Fruit fly (Drosophila melanogaster) whole organism, embryonic: ENCODE data around the gene sno.

Experiments used
- Asciz ChIP-seq: fragments of 200-800 bp; sonication (Bioruptor generic); optimal IDR thresholded peaks from 2 replicates; lab custom pipeline; 2017; ENCODE audit warnings: missing biosample characterization, mild to moderate bottlenecking, missing genetic modification characterization, missing genetic modification reagents
- CG10431 ChIP-seq: fragments of 200-800 bp; sonication (Bioruptor generic); optimal IDR thresholded peaks from 3 replicates; lab custom pipeline; 2018; ENCODE audit warnings: missing biosample characterization, mild to moderate bottlenecking, missing genetic modification characterization
- CG10979 ChIP-seq: fragments of 200-800 bp; sonication (Bioruptor generic); optimal IDR thresholded peaks from 2 replicates; lab custom pipeline; 2018; ENCODE audit warnings: missing biosample characterization, mild to moderate bottlenecking, missing genetic modification characterization, moderate library complexity
- CG11504 ChIP-seq: fragments of 200-800 bp; sonication (Bioruptor generic); optimal IDR thresholded peaks from 3 replicates; lab custom pipeline; 2019; ENCODE audit warnings: missing biosample characterization, mild to moderate bottlenecking, missing genetic modification characterization, moderate library complexity
- CG14667 ChIP-seq: fragments of 200-800 bp; sonication (Bioruptor generic); IDR thresholded peaks from 2 replicates; pipeline ENCODE4 v1.3.6; 2022; ENCODE audit warnings: missing biosample characterization, missing genetic modification characterization
- CG15073 ChIP-seq: fragments of 200-800 bp; sonication (Bioruptor generic); optimal IDR thresholded peaks from 2 replicates; lab custom pipeline; 2016; ENCODE audit warnings: missing biosample characterization, missing genetic modification characterization
- CG15269 ChIP-seq: fragments of 200-800 bp; sonication (Bioruptor generic); optimal IDR thresholded peaks from 2 replicates; lab custom pipeline; 2018; ENCODE audit warnings: missing biosample characterization, mild to moderate bottlenecking, missing genetic modification characterization, moderate library complexity
- CG16863 ChIP-seq: fragments of 200-800 bp; sonication (Bioruptor generic); optimal IDR thresholded peaks from 3 replicates; lab custom pipeline; 2016; ENCODE audit warnings: missing biosample characterization, missing genetic modification characterization
- CG18011 ChIP-seq: fragments of 200-800 bp; sonication (Bioruptor generic); optimal IDR thresholded peaks from 2 replicates; lab custom pipeline; 2017; ENCODE audit warnings: missing biosample characterization, missing genetic modification characterization, mild to moderate bottlenecking, moderate library complexity, missing genotype
- CG18262 ChIP-seq: fragments of 200-800 bp; optimal IDR thresholded peaks from 3 replicates; lab custom pipeline; 2019; ENCODE audit warnings: missing biosample characterization, mild to moderate bottlenecking, missing genetic modification characterization, moderate library complexity
- CG30020 ChIP-seq: fragments of 200-800 bp; optimal IDR thresholded peaks from 2 replicates; lab custom pipeline; 2019; ENCODE audit warnings: missing biosample characterization, mild to moderate bottlenecking, missing genetic modification characterization, moderate library complexity
- CG6791 ChIP-seq: fragments of 200-800 bp; sonication (Bioruptor generic); IDR thresholded peaks from 3 replicates; pipeline ENCODE4 v1.3.6; 2022; ENCODE audit warnings: missing biosample characterization, missing genetic modification characterization; ENCODE audit not compliant: partially characterized antibody
- CG7745 ChIP-seq: fragments of 200-800 bp; sonication (Bioruptor generic); optimal IDR thresholded peaks from 2 replicates; lab custom pipeline; 2018; ENCODE audit warnings: missing biosample characterization, mild to moderate bottlenecking, missing genetic modification characterization, moderate library complexity
- CG7839 ChIP-seq: fragments of 200-800 bp; sonication (Bioruptor generic); optimal IDR thresholded peaks from 3 replicates; lab custom pipeline; 2018; ENCODE audit warnings: missing biosample characterization, mild to moderate bottlenecking, missing genetic modification characterization, moderate library complexity
- CG7963 ChIP-seq: fragments of 200-800 bp; sonication (Bioruptor generic); IDR thresholded peaks from 3 replicates; pipeline ENCODE4 v1.3.6; 2022; ENCODE audit warnings: missing biosample characterization, missing genetic modification characterization; ENCODE audit not compliant: partially characterized antibody
- CG8388 ChIP-seq: fragments of 200-800 bp; sonication (Bioruptor generic); optimal IDR thresholded peaks from 2 replicates; lab custom pipeline; 2019; ENCODE audit warnings: missing biosample characterization, mild to moderate bottlenecking, missing genetic modification characterization, moderate library complexity
- CG8924 ChIP-seq: fragments of 200-800 bp; optimal IDR thresholded peaks from 3 replicates; lab custom pipeline; 2019; ENCODE audit warnings: missing biosample characterization, mild to moderate bottlenecking, missing genetic modification characterization, moderate library complexity
- CG9727 ChIP-seq: fragments of 200-800 bp; sonication (Bioruptor generic); optimal IDR thresholded peaks from 3 replicates; lab custom pipeline; 2017; ENCODE audit warnings: missing biosample characterization, mild to moderate bottlenecking, missing genetic modification characterization
- CoRest ChIP-seq: fragments of 200-800 bp; sonication (Bioruptor generic); optimal IDR thresholded peaks from 3 replicates; lab custom pipeline; 2018; ENCODE audit warnings: missing biosample characterization, mild to moderate bottlenecking, missing genetic modification characterization, moderate library complexity
- E2f1 ChIP-seq: fragments of 200-800 bp; sonication (Bioruptor generic); IDR thresholded peaks from 2 replicates; pipeline ENCODE4 v1.3.6; 2022; ENCODE audit warnings: missing biosample characterization, missing genetic modification characterization
- E2f2 ChIP-seq: fragments of 200-800 bp; sonication (Bioruptor generic); IDR thresholded peaks from 2 replicates; pipeline ENCODE4 v1.3.6; 2022; ENCODE audit warnings: missing biosample characterization, missing genetic modification characterization
- HHEX ChIP-seq: fragments of 200-800 bp; sonication (Bioruptor generic); optimal IDR thresholded peaks from 3 replicates; lab custom pipeline; 2017; ENCODE audit warnings: missing biosample characterization, mild to moderate bottlenecking, missing genetic modification characterization, missing genetic modification reagents
- HLH3B ChIP-seq: fragments of 200-800 bp; sonication (Bioruptor generic); IDR thresholded peaks from 2 replicates; pipeline ENCODE4 v1.3.6; 2022; ENCODE audit warnings: missing biosample characterization, missing genetic modification characterization
- Lim3 ChIP-seq: fragments of 200-800 bp; sonication (Bioruptor generic); IDR thresholded peaks from 2 replicates; pipeline ENCODE4 v1.3.6; 2022; ENCODE audit warnings: missing biosample characterization, missing genetic modification characterization
- NK7.1 ChIP-seq: fragments of 200-800 bp; sonication (Bioruptor generic); optimal IDR thresholded peaks from 3 replicates; lab custom pipeline; 2016; ENCODE audit warnings: missing biosample characterization, missing genetic modification characterization
- Scr ChIP-seq: fragments of 200-800 bp; sonication (Bioruptor generic); IDR thresholded peaks from 2 replicates; pipeline ENCODE4 v1.3.6; 2022; ENCODE audit warnings: missing biosample characterization, missing genetic modification characterization; ENCODE audit not compliant: partially characterized antibody
- Sox100B ChIP-seq: fragments of 200-800 bp; sonication (Bioruptor generic); optimal IDR thresholded peaks from 3 replicates; lab custom pipeline; 2018; ENCODE audit warnings: missing biosample characterization, mild to moderate bottlenecking, missing genetic modification characterization
- ara ChIP-seq: fragments of 200-800 bp; sonication (Bioruptor generic); IDR thresholded peaks from 2 replicates; pipeline ENCODE4 v1.3.6; 2022; ENCODE audit warnings: missing biosample characterization, missing genetic modification characterization
- bcd ChIP-seq: fragments of 200-800 bp; sonication (Bioruptor generic); optimal IDR thresholded peaks from 2 replicates; lab custom pipeline; 2017; ENCODE audit warnings: missing biosample characterization, mild to moderate bottlenecking, missing genetic modification characterization
- br ChIP-seq: fragments of >200 bp; optimal IDR thresholded peaks from 2 replicates; lab custom pipeline; 2017
- bsh ChIP-seq, 2 experiments: fragments of 200-800 bp; sonication (Bioruptor generic); optimal IDR thresholded peaks; 2 replicates each; lab custom pipeline; 2017 to 2018; ENCODE audit warnings: mild to moderate bottlenecking in 2 of 2, missing biosample characterization in 2 of 2, missing genetic modification characterization in 2 of 2, moderate library complexity in 1 of 2
- cg ChIP-seq: fragments of 200-800 bp; sonication (Bioruptor generic); optimal IDR thresholded peaks from 3 replicates; lab custom pipeline; 2019; ENCODE audit warnings: missing biosample characterization, mild to moderate bottlenecking, missing genetic modification characterization, moderate library complexity
- chinmo ChIP-seq: fragments of 200-800 bp; sonication (Bioruptor generic); IDR thresholded peaks from 4 replicates; pipeline ENCODE4 v1.3.6; 2022; ENCODE audit warnings: missing biosample characterization, missing genetic modification characterization; ENCODE audit not compliant: partially characterized antibody
- crp ChIP-seq, 2 experiments: fragments of 200-800 bp; sonication (Bioruptor generic); optimal IDR thresholded peaks; 2 replicates in 1 of 2; 3 replicates in 1 of 2; lab custom pipeline; 2017; ENCODE audit warnings: missing biosample characterization in 2 of 2, missing genetic modification characterization in 2 of 2, mild to moderate bottlenecking in 1 of 2, moderate library complexity in 1 of 2
- cwo ChIP-seq: fragments of 200-800 bp; sonication (Bioruptor generic); optimal IDR thresholded peaks from 3 replicates; lab custom pipeline; 2017; ENCODE audit warnings: missing biosample characterization, missing genetic modification characterization, mild to moderate bottlenecking, moderate library complexity, missing genetic modification reagents
- dm ChIP-seq: fragments of 200-800 bp; sonication (Bioruptor generic); optimal IDR thresholded peaks from 3 replicates; lab custom pipeline; 2016; ENCODE audit warnings: missing biosample characterization, missing genetic modification characterization
- dmrt11E ChIP-seq: fragments of 200-800 bp; sonication (Bioruptor generic); optimal IDR thresholded peaks from 3 replicates; lab custom pipeline; 2018; ENCODE audit warnings: missing biosample characterization, mild to moderate bottlenecking, missing genetic modification characterization, moderate library complexity
- dmrt99B ChIP-seq: fragments of 200-800 bp; sonication (Bioruptor generic); optimal IDR thresholded peaks from 2 replicates; lab custom pipeline; 2018; ENCODE audit warnings: missing biosample characterization, mild to moderate bottlenecking, missing genetic modification characterization, moderate library complexity
- eve ChIP-seq, 2 experiments: fragments of >200 bp; optimal IDR thresholded peaks; 2 replicates each; lab custom pipeline; 2017; ENCODE audit warnings: missing biosample characterization in 2 of 2, missing genetic modification characterization in 2 of 2
- fd64A ChIP-seq: fragments of 200-800 bp; sonication (Bioruptor generic); optimal IDR thresholded peaks from 3 replicates; lab custom pipeline; 2018; ENCODE audit warnings: missing biosample characterization, mild to moderate bottlenecking, missing genetic modification characterization
- gcm ChIP-seq: fragments of 200-800 bp; sonication (Bioruptor generic); optimal IDR thresholded peaks from 2 replicates; lab custom pipeline; 2019; ENCODE audit warnings: missing biosample characterization, mild to moderate bottlenecking, missing genetic modification characterization, moderate library complexity
- lbe ChIP-seq: fragments of 200-800 bp; sonication (Bioruptor generic); optimal IDR thresholded peaks from 2 replicates; lab custom pipeline; 2016; ENCODE audit warnings: missing biosample characterization, mild to moderate bottlenecking, missing genetic modification characterization
- lola ChIP-seq, 3 experiments: fragments of >200 bp in 2 of 3; fragments of 200-800 bp in 1 of 3; sonication (Bioruptor generic) in 1 of 3; optimal IDR thresholded peaks; 2 replicates each; lab custom pipeline; 2017 to 2019; ENCODE audit warnings: missing biosample characterization in 3 of 3, missing genetic modification characterization in 3 of 3, mild to moderate bottlenecking in 1 of 3, moderate library complexity in 1 of 3
- lov ChIP-seq, 2 experiments: fragments of 200-800 bp in 1 of 2; fragments of >200 bp in 1 of 2; sonication (Bioruptor generic) in 1 of 2; IDR thresholded peaks in 1 of 2; optimal IDR thresholded peaks in 1 of 2; 2 replicates in 1 of 2; 3 replicates in 1 of 2; pipeline versions ENCODE4 v1.3.6 to Lab custom; 2017 to 2022; ENCODE audit warnings: missing biosample characterization in 1 of 2, missing genetic modification characterization in 1 of 2
- otp ChIP-seq: fragments of 200-800 bp; sonication (Bioruptor generic); IDR thresholded peaks from 3 replicates; pipeline ENCODE4, ENCODE4 v1.3.6; 2022; ENCODE audit warnings: missing biosample characterization, missing genetic modification characterization
- rib ChIP-seq: fragments of 200-800 bp; sonication (Bioruptor generic); IDR thresholded peaks from 2 replicates; pipeline ENCODE4 v1.3.6; 2022; ENCODE audit warnings: missing biosample characterization, missing genetic modification characterization
- stc ChIP-seq: fragments of 200-800 bp; sonication (Bioruptor generic); IDR thresholded peaks from 2 replicates; pipeline ENCODE4 v1.3.6; 2022; ENCODE audit warnings: missing biosample characterization, missing genetic modification characterization
- trh ChIP-seq: fragments of 200-800 bp; sonication (Bioruptor generic); optimal IDR thresholded peaks from 2 replicates; lab custom pipeline; 2016; ENCODE audit warnings: missing biosample characterization, missing genetic modification characterization
- wdn ChIP-seq: fragments of 200-800 bp; sonication (Bioruptor generic); IDR thresholded peaks from 2 replicates; pipeline ENCODE4 v1.3.6; 2022; ENCODE audit warnings: missing biosample characterization, missing genetic modification characterization
- wor ChIP-seq: fragments of 200-800 bp; sonication (Bioruptor generic); IDR thresholded peaks from 2 replicates; pipeline ENCODE4 v1.3.6; 2022; ENCODE audit warnings: missing biosample characterization, missing genetic modification characterization

sno gene

DNA sequence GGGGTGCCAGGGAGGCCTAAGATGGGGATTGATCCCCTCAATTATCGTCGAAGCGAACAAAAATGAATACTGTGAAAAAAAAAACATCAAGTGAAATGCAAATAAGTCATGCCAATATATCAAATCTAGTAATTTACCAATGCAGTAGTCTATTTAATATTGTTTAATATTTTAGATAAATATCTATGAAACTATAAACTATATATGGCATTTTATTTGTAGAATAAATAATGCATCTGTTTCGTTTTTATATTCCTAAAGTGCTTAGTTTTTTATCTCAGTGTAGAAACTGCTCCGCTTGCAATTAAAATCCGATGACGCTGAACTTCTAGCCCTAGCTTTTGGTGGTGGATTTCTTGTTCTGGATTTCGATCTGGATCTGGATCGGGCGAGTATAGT, 16.7 kb upstream of the sno start (continued):
- TF ChIP-seq CG14667: no peak
- TF ChIP-seq bsh (GFP tag; optimal IDR thresholded peaks at IDR 0.05; lab: Kevin White, UChicago): peak in 1 of 2 experiments; percentile 60
- TF ChIP-seq Lim3: no peak
- no peak for TF ChIP-seq crp (GFP tag; optimal IDR thresholded peaks at IDR 0.05; lab: Kevin White, UChicago)
- TF ChIP-seq HHEX: no peak
- no peak for TF ChIP-seq stc (GFP tag; lab: Robert Waterston, UW)
- TF ChIP-seq dmrt11E (tag; lab: Kevin White, UChicago): peak; percentile 56
- TF ChIP-seq gcm: no peak
- no peak for TF ChIP-seq trh (GFP tag; lab: Kevin White, UChicago)
- TF ChIP-seq CG8924 (tag; lab: Kevin White, UChicago): no peak
- peak; percentile 12 for TF ChIP-seq CG7839
- no peak for TF ChIP-seq chinmo
- no peak for TF ChIP-seq E2f1 (GFP tag; lab: Robert Waterston, UW)
- TF ChIP-seq lbe: no peak
- TF ChIP-seq ara (GFP tag; lab: Robert Waterston, UW): no peak
- TF ChIP-seq NK7.1 (GFP tag; lab: Kevin White, UChicago): no peak
- no peak for TF ChIP-seq E2f2 (GFP tag; lab: Robert Waterston, UW)
- TF ChIP-seq otp: no peak
- no peak for TF ChIP-seq dm
- no peak for TF ChIP-seq wor (GFP tag; lab: Robert Waterston, UW)
- peak; percentile 24 for TF ChIP-seq CG8388 (GFP tag; lab: Kevin White, UChicago)
- TF ChIP-seq CG30020 (tag; lab: Kevin White, UChicago): no peak
- TF ChIP-seq fd64A (GFP tag; lab: Kevin White, UChicago): no peak
- no peak for TF ChIP-seq wdn (GFP tag; lab: Robert Waterston, UW)
- peak; percentile 4 for TF ChIP-seq Sox100B (GFP tag; lab: Kevin White, UChicago)
- no peak for TF ChIP-seq CG18011
- TF ChIP-seq HLH3B (GFP tag; lab: Robert Waterston, UW): no peak
- TF ChIP-seq dmrt99B (tag; lab: Kevin White, UChicago): peak; percentile 10
- TF ChIP-seq CG10979: peak; percentile 51
- no peak for TF ChIP-seq CG6791 (GFP tag; lab: Robert Waterston, UW)
- no peak for TF ChIP-seq bcd (GFP tag; lab: Kevin White, UChicago)
- TF ChIP-seq lov (optimal IDR thresholded peaks at IDR 0.05; lab: Kevin White, UChicago): no peak
- TF ChIP-seq lov (GFP tag; IDR thresholded peaks at IDR 0.05; lab: Robert Waterston, UW): no peak
- TF ChIP-seq cwo: no peak
- peak in 1 of 2 experiments; percentile 34 for TF ChIP-seq eve (GFP tag; optimal IDR thresholded peaks at IDR 0.05; lab: Kevin White, UChicago)
- TF ChIP-seq br (lab: Kevin White, UChicago): no peak
- no peak for TF ChIP-seq CG9727 (GFP tag; lab: Kevin White, UChicago)
- TF ChIP-seq rib (GFP tag; lab: Robert Waterston, UW): no peak
- TF ChIP-seq CG15269 (tag; lab: Kevin White, UChicago): no peak
- TF ChIP-seq lola (GFP tag; optimal IDR thresholded peaks at IDR 0.05; lab: Kevin White, UChicago): peak in 1 of 3 experiments; percentile 38
- no peak for TF ChIP-seq Asciz (GFP tag; lab: Kevin White, UChicago)
- no peak for TF ChIP-seq CG7963 (GFP tag; lab: Robert Waterston, UW)
- no peak for TF ChIP-seq CG16863 (GFP tag; lab: Kevin White, UChicago)
- no peak for TF ChIP-seq cg (GFP tag; lab: Kevin White, UChicago)
- TF ChIP-seq CG11504 (tag; lab: Kevin White, UChicago): peak; percentile 14
- no peak for TF ChIP-seq Scr (GFP tag; lab: Robert Waterston, UW)
- no peak for TF ChIP-seq CG15073 (GFP tag; lab: Kevin White, UChicago)
- no peak for TF ChIP-seq CG10431 (GFP tag; lab: Kevin White, UChicago)
- peak; percentile 28 for TF ChIP-seq CG18262
- peak; percentile 16 for TF ChIP-seq CoRest (tag; lab: Kevin White, UChicago)
- no peak for TF ChIP-seq CG7745 (tag; lab: Kevin White, UChicago)
